Fruit fly (Drosophila melanogaster) whole organism, prepupa: Measurements from ENCODE around the gene CG6028.

ENCODE experiments used
- Blimp-1 ChIP-seq: fragments of 200-800 bp; sonication (Bioruptor generic); optimal IDR thresholded peaks from 3 replicates; lab custom pipeline; 2017; ENCODE audit warnings: missing biosample characterization, missing genetic modification characterization, mild to moderate bottlenecking, moderate library complexity, missing genetic modification reagents
- CG15336 ChIP-seq: fragments of 200-800 bp; sonication (Bioruptor generic); IDR thresholded peaks from 2 replicates; pipeline ENCODE4 v1.3.6; 2022; ENCODE audit warnings: missing biosample characterization, missing genetic modification characterization
- CG1621 ChIP-seq: fragments of 200-800 bp; sonication (Bioruptor generic); optimal IDR thresholded peaks from 3 replicates; lab custom pipeline; 2018; ENCODE audit warnings: missing biosample characterization, mild to moderate bottlenecking, missing genetic modification characterization
- CG32006 ChIP-seq: fragments of 200-800 bp; sonication (Bioruptor generic); optimal IDR thresholded peaks from 3 replicates; lab custom pipeline; 2017; ENCODE audit warnings: missing biosample characterization, mild to moderate bottlenecking, missing genetic modification characterization
- CG3919 ChIP-seq: fragments of 200-800 bp; sonication (Bioruptor generic); optimal IDR thresholded peaks from 3 replicates; lab custom pipeline; 2016; ENCODE audit warnings: missing biosample characterization, missing genetic modification characterization
- Eip78C ChIP-seq: fragments of 200-800 bp; sonication (Bioruptor generic); peaks from one replicate; lab custom pipeline; 2016; ENCODE audit warnings: missing biosample characterization, missing genetic modification characterization
- Hr39 ChIP-seq: fragments of 200-800 bp; sonication (Bioruptor generic); optimal IDR thresholded peaks from 2 replicates; lab custom pipeline; 2016; ENCODE audit warnings: missing biosample characterization, missing genetic modification characterization
- pdm3 ChIP-seq: fragments of 200-800 bp; sonication (Bioruptor generic); optimal IDR thresholded peaks from 3 replicates; lab custom pipeline; 2016; ENCODE audit warnings: missing biosample characterization, missing genetic modification characterization

DNA sequence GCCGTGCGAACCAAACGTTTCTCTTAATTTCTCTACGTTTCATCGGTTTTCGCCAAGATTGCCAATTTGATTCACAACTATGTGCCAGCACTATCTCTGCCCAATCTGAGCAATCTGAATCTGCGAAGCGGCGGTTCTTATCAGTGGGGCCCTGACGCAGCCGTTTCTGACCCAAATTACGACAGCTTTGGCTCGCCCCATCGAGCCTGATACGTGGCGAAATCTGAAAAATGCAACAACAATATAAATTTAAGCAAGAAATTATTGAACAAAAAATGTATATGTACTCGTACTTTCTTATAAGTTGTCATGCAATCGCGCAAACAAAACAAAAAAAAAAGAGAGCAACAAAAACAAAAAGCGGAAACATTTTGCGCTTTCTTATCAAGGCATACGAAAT is 48.4 kb downstream of the CG6028 start:
- no peak for TF ChIP-seq CG1621 (tag; lab: Kevin White, UChicago)
- no peak for TF ChIP-seq CG3919 (GFP tag; lab: Kevin White, UChicago)
- no peak for TF ChIP-seq Eip78C (GFP tag; lab: Kevin White, UChicago)
- no peak for TF ChIP-seq CG32006 (GFP tag; lab: Kevin White, UChicago)
- TF ChIP-seq pdm3 (GFP tag; lab: Kevin White, UChicago) = no peak
- no peak for TF ChIP-seq Blimp-1 (GFP tag; lab: Kevin White, UChicago)
- TF ChIP-seq Hr39 (GFP tag; lab: Kevin White, UChicago) = no peak
- no peak for TF ChIP-seq CG15336 (GFP tag; lab: Robert Waterston, UW)
